Worm (Caenorhabditis elegans) whole organism, L4 larva: Measurements from ENCODE around the gene Y73F8A.15.

ENCODE experiments used
- D1046.2 ChIP-seq: fragments of 200-800 bp; sonication (Bioruptor generic); IDR thresholded peaks from 2 replicates; pipeline ENCODE4 v1.3.6; 2022; ENCODE audit warnings: missing genetic modification characterization, missing compliant biosample characterization
- F10B5.3 ChIP-seq: sonication (generic microtip); optimal IDR thresholded peaks from 2 replicates; lab custom pipeline; 2016; ENCODE audit warnings: mild to moderate bottlenecking, missing genetic modification characterization, missing compliant biosample characterization
- F26F4.8 ChIP-seq: fragments of 200-800 bp; sonication (Bioruptor generic); conservative IDR thresholded peaks from 2 replicates; pipeline ENCODE4 v1.3.6; 2022; ENCODE audit warnings: missing genetic modification characterization, missing compliant biosample characterization
- F37D6.2 ChIP-seq: sonication (generic microtip); optimal IDR thresholded peaks from 2 replicates; lab custom pipeline; 2016; ENCODE audit warnings: mild to moderate bottlenecking, missing genetic modification characterization, missing compliant biosample characterization
- T20F7.1 ChIP-seq: fragments of 200-800 bp; sonication (Bioruptor generic); optimal IDR thresholded peaks from 2 replicates; lab custom pipeline; 2018; ENCODE audit warnings: mild to moderate bottlenecking, missing genetic modification characterization, missing compliant biosample characterization
- Y105C5A.15 ChIP-seq: fragments of 200-800 bp; sonication (Bioruptor generic); IDR thresholded peaks from 2 replicates; pipeline ENCODE4 v1.3.6; 2022; ENCODE audit warnings: missing genetic modification characterization, missing compliant biosample characterization
- Y48G9A.11 ChIP-seq: fragments of 200-800 bp; sonication (Bioruptor generic); IDR thresholded peaks from 2 replicates; pipeline ENCODE4 v1.3.6; 2022; ENCODE audit warnings: missing genetic modification reagents, missing genetic modification characterization, missing compliant biosample characterization
- Y75B8A.6 ChIP-seq: fragments of 200-800 bp; sonication (Bioruptor generic); IDR thresholded peaks from 2 replicates; pipeline ENCODE4 v1.3.6; 2022; ENCODE audit warnings: missing genetic modification reagents, missing genetic modification characterization, missing compliant biosample characterization
- ZK546.5 ChIP-seq, 2 experiments: sonication (generic microtip); optimal IDR thresholded peaks; 2 replicates each; lab custom pipeline; 2017; ENCODE audit warnings: missing biosample characterization in 2 of 2, missing genetic modification characterization in 2 of 2
- aha-1 ChIP-seq: fragments of 150-350 bp; peaks from one replicate; lab custom pipeline; 2014; ENCODE audit warnings: missing biosample characterization, missing genetic modification characterization
- aly-2 ChIP-seq: sonication (generic microtip); optimal IDR thresholded peaks from 2 replicates; lab custom pipeline; 2018; ENCODE audit warnings: missing biosample characterization, missing genetic modification characterization
- ama-1 ChIP-seq: fragments of 150-350 bp; optimal IDR thresholded peaks from 2 replicates; lab custom pipeline; 2014; ENCODE audit warnings: inconsistent platforms, mixed read lengths
- attf-4 ChIP-seq: sonication (generic microtip); optimal IDR thresholded peaks from 3 replicates; lab custom pipeline; 2017; ENCODE audit warnings: missing biosample characterization, missing genetic modification characterization
- ceh-20 ChIP-seq: fragments of 200-800 bp; sonication (Bioruptor generic); IDR thresholded peaks from 2 replicates; pipeline ENCODE4 v1.3.6; 2022; ENCODE audit warnings: missing genetic modification reagents, missing genetic modification characterization, missing compliant biosample characterization
- ceh-28 ChIP-seq: fragments of 150-350 bp; optimal IDR thresholded peaks from 2 replicates; lab custom pipeline; 2014; ENCODE audit warnings: missing biosample characterization, missing genetic modification reagents, missing genetic modification characterization
- ceh-44 ChIP-seq: fragments of 200-800 bp; sonication (Bioruptor generic); IDR thresholded peaks from 2 replicates; pipeline ENCODE4 v1.3.6; 2022; ENCODE audit warnings: missing genetic modification reagents, missing genetic modification characterization, missing compliant biosample characterization
- ceh-82 ChIP-seq: sonication (generic microtip); optimal IDR thresholded peaks from 2 replicates; lab custom pipeline; 2017; ENCODE audit warnings: missing biosample characterization, missing genetic modification characterization
- ces-1 ChIP-seq: fragments of 150-350 bp; sonication (generic microtip); optimal IDR thresholded peaks from 4 replicates; lab custom pipeline; 2014; ENCODE audit warnings: missing biosample characterization, missing genetic modification reagents, missing genetic modification characterization
- cey-2 ChIP-seq: sonication (generic microtip); optimal IDR thresholded peaks from 3 replicates; lab custom pipeline; 2017; ENCODE audit warnings: missing genetic modification characterization, mild to moderate bottlenecking, missing compliant biosample characterization, antibody characterized with exemption, borderline replicate concordance; ENCODE audit not compliant: insufficient read depth
- ctbp-1 ChIP-seq: fragments of 200-800 bp; sonication (Bioruptor generic); IDR thresholded peaks from 2 replicates; pipeline ENCODE4 v1.3.6; 2022; ENCODE audit warnings: missing genetic modification reagents, missing genetic modification characterization, missing compliant biosample characterization
- daf-16 ChIP-seq, 3 experiments: sonication (generic microtip); optimal IDR thresholded peaks; 2 replicates each; lab custom pipeline; 2016 to 2017; ENCODE audit warnings: missing genetic modification characterization in 3 of 3, missing genetic modification reagents in 3 of 3, mild to moderate bottlenecking in 2 of 3, missing compliant biosample characterization in 2 of 3, missing biosample characterization in 1 of 3, moderate library complexity in 1 of 3
- daf-19 ChIP-seq: fragments of 200-800 bp; sonication (Bioruptor generic); conservative IDR thresholded peaks from 2 replicates; pipeline ENCODE4 v1.3.6; 2022; ENCODE audit warnings: missing genetic modification characterization, missing compliant biosample characterization
- dmd-6 ChIP-seq: fragments of 200-800 bp; sonication (Bioruptor generic); IDR thresholded peaks from 2 replicates; pipeline ENCODE4 v1.3.6; 2022; ENCODE audit warnings: missing genetic modification reagents, missing genetic modification characterization, missing compliant biosample characterization
- dmd-9 ChIP-seq: fragments of 200-800 bp; sonication (Bioruptor generic); IDR thresholded peaks from 2 replicates; pipeline ENCODE4 v1.3.6; 2022; ENCODE audit warnings: missing genetic modification reagents, missing genetic modification characterization, missing compliant biosample characterization
- dve-1 ChIP-seq: sonication (generic microtip); optimal IDR thresholded peaks from 2 replicates; lab custom pipeline; 2017; ENCODE audit warnings: antibody characterized with exemption, mild to moderate bottlenecking, missing genetic modification characterization, missing compliant biosample characterization; ENCODE audit not compliant: insufficient read depth
- fkh-10 ChIP-seq: fragments of 150-350 bp; optimal IDR thresholded peaks from 2 replicates; lab custom pipeline; 2014; ENCODE audit warnings: missing biosample characterization, missing genetic modification reagents, missing genetic modification characterization
- hlh-30 ChIP-seq: sonication (generic microtip); optimal IDR thresholded peaks from 2 replicates; lab custom pipeline; 2017; ENCODE audit warnings: antibody characterized with exemption, mild to moderate bottlenecking, missing genetic modification characterization, missing compliant biosample characterization; ENCODE audit not compliant: insufficient read depth
- jun-1 ChIP-seq: fragments of 150-350 bp; optimal IDR thresholded peaks from 2 replicates; lab custom pipeline; 2014; ENCODE audit warnings: missing biosample characterization, missing genetic modification reagents, missing genetic modification characterization
- lim-7 ChIP-seq: fragments of 200-800 bp; sonication (Bioruptor generic); IDR thresholded peaks from 2 replicates; pipeline ENCODE4 v1.3.6; 2022; ENCODE audit warnings: missing genetic modification characterization, missing compliant biosample characterization
- lin-15B ChIP-seq: fragments of 150-350 bp; sonication (generic microtip); optimal IDR thresholded peaks from 3 replicates; lab custom pipeline; 2014; ENCODE audit warnings: missing biosample characterization, missing genetic modification characterization
- lin-39 ChIP-seq: fragments of 150-350 bp; optimal IDR thresholded peaks from 2 replicates; lab custom pipeline; 2014; ENCODE audit warnings: missing biosample characterization, missing genetic modification reagents, missing genetic modification characterization
- lir-3 ChIP-seq: sonication (generic microtip); optimal IDR thresholded peaks from 2 replicates; lab custom pipeline; 2016; ENCODE audit warnings: mild to moderate bottlenecking, missing genetic modification characterization, missing compliant biosample characterization
- madf-5 ChIP-seq, 2 experiments: fragments of 200-800 bp; sonication (Bioruptor generic); IDR thresholded peaks; 2 replicates each; pipeline ENCODE4 v1.3.6; 2022; ENCODE audit warnings: missing compliant biosample characterization in 2 of 2, missing genetic modification characterization in 2 of 2
- mep-1 ChIP-seq: fragments of 150-350 bp; sonication (generic microtip); optimal IDR thresholded peaks from 3 replicates; lab custom pipeline; 2014; ENCODE audit warnings: missing biosample characterization, missing genetic modification characterization
- mxl-2 ChIP-seq: fragments of 200-800 bp; sonication (Bioruptor generic); conservative IDR thresholded peaks from 2 replicates; pipeline ENCODE4 v1.3.6; 2022; ENCODE audit warnings: missing genetic modification reagents, missing genetic modification characterization, missing compliant biosample characterization
- nhr-11 ChIP-seq: fragments of 150-350 bp; optimal IDR thresholded peaks from 2 replicates; lab custom pipeline; 2014; ENCODE audit warnings: missing biosample characterization, missing genetic modification characterization
- nhr-237 ChIP-seq: sonication (generic microtip); optimal IDR thresholded peaks from 2 replicates; lab custom pipeline; 2017; ENCODE audit warnings: missing biosample characterization, missing genetic modification characterization
- nhr-42 ChIP-seq: fragments of 200-800 bp; sonication (Bioruptor generic); IDR thresholded peaks from 2 replicates; pipeline ENCODE4 v1.3.6; 2022; ENCODE audit warnings: missing genetic modification characterization, missing compliant biosample characterization
- nhr-6 ChIP-seq: fragments of 150-350 bp; optimal IDR thresholded peaks from 2 replicates; lab custom pipeline; 2014; ENCODE audit warnings: missing biosample characterization, missing genetic modification characterization
- nhr-76 ChIP-seq: fragments of 150-350 bp; optimal IDR thresholded peaks from 2 replicates; lab custom pipeline; 2014; ENCODE audit warnings: missing biosample characterization, missing genetic modification characterization
- nhr-77 ChIP-seq: fragments of 150-350 bp; optimal IDR thresholded peaks from 2 replicates; lab custom pipeline; 2014; ENCODE audit warnings: missing biosample characterization, missing genetic modification characterization
- pha-4 ChIP-seq, 2 experiments: fragments of 150-350 bp in 1 of 2; fragments of 200-800 bp in 1 of 2; sonication (Bioruptor generic) in 1 of 2; IDR thresholded peaks in 1 of 2; optimal IDR thresholded peaks in 1 of 2; 2 replicates each; pipeline versions ENCODE4 v1.3.6 to Lab custom; 2014 to 2022; ENCODE audit warnings: missing genetic modification characterization in 2 of 2, missing genetic modification reagents in 2 of 2, missing biosample characterization in 1 of 2, missing compliant biosample characterization in 1 of 2
- rbr-2 ChIP-seq: sonication (generic microtip); optimal IDR thresholded peaks from 2 replicates; lab custom pipeline; 2016; ENCODE audit warnings: missing genotype, missing genetic modification characterization, missing compliant biosample characterization
- set-16 ChIP-seq: fragments of 200-800 bp; sonication (Bioruptor generic); IDR thresholded peaks from 2 replicates; pipeline ENCODE4 v1.3.6; 2022; ENCODE audit warnings: missing genetic modification reagents, missing genetic modification characterization, missing compliant biosample characterization
- snpc-1.2 ChIP-seq: fragments of 200-800 bp; sonication (Bioruptor generic); IDR thresholded peaks from 2 replicates; pipeline ENCODE4 v1.3.6; 2022; ENCODE audit warnings: missing genetic modification reagents, missing genetic modification characterization, missing compliant biosample characterization
- spr-1 ChIP-seq: sonication (generic microtip); optimal IDR thresholded peaks from 2 replicates; lab custom pipeline; 2016; ENCODE audit warnings: mild to moderate bottlenecking, missing genetic modification characterization, missing compliant biosample characterization
- spr-3 ChIP-seq: fragments of 200-800 bp; sonication (Bioruptor generic); optimal IDR thresholded peaks from 2 replicates; lab custom pipeline; 2018; ENCODE audit warnings: mild to moderate bottlenecking, missing genetic modification characterization, missing compliant biosample characterization
- unc-130 ChIP-seq: sonication (generic microtip); optimal IDR thresholded peaks from 2 replicates; lab custom pipeline; 2016; ENCODE audit warnings: missing genetic modification reagents, missing genetic modification characterization, missing compliant biosample characterization
- vab-7 ChIP-seq: fragments of 200-800 bp; sonication (Bioruptor generic); IDR thresholded peaks from 2 replicates; pipeline ENCODE4 v1.3.6; 2022; ENCODE audit warnings: missing genetic modification reagents, missing genetic modification characterization, missing compliant biosample characterization
- zip-11 ChIP-seq: fragments of 200-800 bp; sonication (Bioruptor generic); IDR thresholded peaks from 2 replicates; pipeline ENCODE4 v1.3.6; 2022; ENCODE audit warnings: missing genetic modification characterization, missing compliant biosample characterization
- zip-2 ChIP-seq: fragments of 150-350 bp; optimal IDR thresholded peaks from 2 replicates; lab custom pipeline; 2014; ENCODE audit warnings: missing biosample characterization, missing genetic modification characterization
- ztf-11 ChIP-seq: fragments of 150-350 bp; optimal IDR thresholded peaks from 2 replicates; lab custom pipeline; 2014; ENCODE audit warnings: missing biosample characterization, missing genetic modification characterization

The Y73F8A.15 gene

DNA sequence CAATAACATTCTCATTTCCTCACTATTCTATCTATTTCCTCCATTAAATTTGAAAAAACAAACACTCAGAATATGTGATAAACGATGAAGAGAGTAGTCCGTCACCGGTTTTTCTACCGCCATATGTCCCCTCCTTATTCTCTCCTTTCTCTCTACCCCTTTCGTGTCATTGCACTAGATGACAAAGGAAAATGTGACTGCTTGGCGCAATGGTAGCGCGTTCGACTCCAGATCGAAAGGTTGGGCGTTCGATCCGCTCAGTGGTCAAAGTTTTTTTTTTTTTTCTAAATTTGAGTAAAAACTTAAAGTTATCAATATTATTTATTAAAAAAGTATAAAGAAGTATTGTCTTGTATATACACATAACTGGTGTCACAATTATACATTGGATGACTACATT is 31.9 kb upstream of the Y73F8A.15 start (continued):
- TF ChIP-seq ceh-20, result no peak
- no peak; the same call in 1 of the 2 replicates for TF ChIP-seq vab-7
- peak; percentile 32 to 68; a peak in 2 of 4 replicates for TF ChIP-seq madf-5 (GFP tag; IDR thresholded peaks at IDR 0.05; lab: Robert Waterston, UW)
- no peak for TF ChIP-seq mxl-2 (GFP tag; lab: Robert Waterston, UW)
- no peak for TF ChIP-seq T20F7.1 (GFP tag; lab: Kevin White, UChicago)
- TF ChIP-seq ama-1 (lab: Kevin White, UChicago), result no peak
- no peak for TF ChIP-seq zip-11
- TF ChIP-seq cey-2, result no peak
- TF ChIP-seq Y105C5A.15 (GFP tag; lab: Robert Waterston, UW), result no peak
- TF ChIP-seq unc-130 (GFP tag; lab: Kevin White, UChicago), result peak; percentile 12
- TF ChIP-seq set-16 (GFP tag; lab: Robert Waterston, UW), result no peak
- no peak for TF ChIP-seq zip-2 (tag; lab: Kevin White, UChicago)
- TF ChIP-seq ceh-82 (tag; lab: Kevin White, UChicago), result no peak
- no peak for TF ChIP-seq ztf-11 (tag; lab: Kevin White, UChicago)
- TF ChIP-seq ctbp-1 (GFP tag; lab: Robert Waterston, UW), result no peak
- TF ChIP-seq D1046.2 (GFP tag; lab: Robert Waterston, UW), result no peak
- no peak for TF ChIP-seq nhr-237
- no peak for TF ChIP-seq nhr-76 (tag; lab: Kevin White, UChicago)
- no peak for TF ChIP-seq ceh-44 (GFP tag; lab: Robert Waterston, UW)
- 0 out of 2 replicates have a peak, but pooled peaks have one; percentile 21 for TF ChIP-seq F26F4.8 (GFP tag; lab: Robert Waterston, UW)
- TF ChIP-seq dmd-9, result no peak
- no peak for TF ChIP-seq spr-3 (GFP tag; lab: Kevin White, UChicago)
- TF ChIP-seq nhr-11, result no peak
- TF ChIP-seq Y48G9A.11 (GFP tag; lab: Robert Waterston, UW), result no peak
- TF ChIP-seq snpc-1.2 (GFP tag; lab: Robert Waterston, UW), result peak; percentile 98
- TF ChIP-seq ces-1, result no peak
- no peak for TF ChIP-seq attf-4
- no peak for TF ChIP-seq lin-39 (tag; lab: Kevin White, UChicago)
- peak; percentile 5 for TF ChIP-seq lir-3 (tag; lab: Kevin White, UChicago)
- no peak for TF ChIP-seq rbr-2
- no peak for TF ChIP-seq nhr-77 (tag; lab: Kevin White, UChicago)
- TF ChIP-seq lin-15B (tag; lab: Kevin White, UChicago), result no peak
- peak; percentile 95 for TF ChIP-seq aha-1 (tag; lab: Kevin White, UChicago)
- peak; percentile 50 for TF ChIP-seq daf-19 (GFP tag; lab: Robert Waterston, UW)
- peak in 1 of 2 experiments; percentile 49 for TF ChIP-seq daf-16 (GFP tag; optimal IDR thresholded peaks at IDR 0.05; lab: Kevin White, UChicago)
- TF ChIP-seq daf-16 (tag; optimal IDR thresholded peaks at IDR 0.05; lab: Kevin White, UChicago), result no peak
- TF ChIP-seq lim-7 (GFP tag; lab: Robert Waterston, UW), result no peak
- TF ChIP-seq mep-1 (tag; lab: Kevin White, UChicago), result no peak
- TF ChIP-seq pha-4 (GFP tag; IDR thresholded peaks at IDR 0.05; lab: Robert Waterston, UW), result peak; percentile 82
- TF ChIP-seq pha-4 (tag; optimal IDR thresholded peaks at IDR 0.05; lab: Kevin White, UChicago), result no peak
- TF ChIP-seq fkh-10 (GFP tag; lab: Kevin White, UChicago), result no peak
- no peak for TF ChIP-seq Y75B8A.6 (GFP tag; lab: Robert Waterston, UW)
- TF ChIP-seq spr-1 (tag; lab: Kevin White, UChicago), result no peak
- no peak for TF ChIP-seq F37D6.2 (tag; lab: Kevin White, UChicago)
- no peak for TF ChIP-seq aly-2 (tag; lab: Kevin White, UChicago)
- no peak for TF ChIP-seq jun-1 (tag; lab: Kevin White, UChicago)
- no peak for TF ChIP-seq nhr-6 (tag; lab: Kevin White, UChicago)
- TF ChIP-seq ZK546.5 (tag; optimal IDR thresholded peaks at IDR 0.05; lab: Kevin White, UChicago), result no peak
- no peak for TF ChIP-seq F10B5.3
- no peak for TF ChIP-seq ceh-28 (tag; lab: Kevin White, UChicago)
- TF ChIP-seq dve-1 (tag; lab: Kevin White, UChicago), result no peak
- no peak for TF ChIP-seq hlh-30 (tag; lab: Kevin White, UChicago)
- no peak for TF ChIP-seq dmd-6 (GFP tag; lab: Robert Waterston, UW)
- 0 out of 2 replicates have a peak, but pooled peaks have one; percentile 24 for TF ChIP-seq nhr-42 (GFP tag; lab: Robert Waterston, UW)
